Worm (Caenorhabditis elegans) whole organism, L4 larva: Measurements from ENCODE around the gene str-153.

Source experiments
- F10B5.3 ChIP-seq: sonication (generic microtip); optimal IDR thresholded peaks from 2 replicates; lab custom pipeline; 2016; ENCODE audit warnings: mild to moderate bottlenecking, missing genetic modification characterization, missing compliant biosample characterization
- ces-1 ChIP-seq: fragments of 150-350 bp; sonication (generic microtip); optimal IDR thresholded peaks from 4 replicates; lab custom pipeline; 2014; ENCODE audit warnings: missing biosample characterization, missing genetic modification reagents, missing genetic modification characterization
- dmd-8 ChIP-seq: fragments of 200-800 bp; sonication (Bioruptor generic); IDR thresholded peaks from 2 replicates; pipeline ENCODE4 v1.3.6; 2022; ENCODE audit warnings: missing genetic modification characterization, missing compliant biosample characterization
- nhr-102 ChIP-seq: sonication (generic microtip); optimal IDR thresholded peaks from 2 replicates; lab custom pipeline; 2016; ENCODE audit warnings: mild to moderate bottlenecking, missing genetic modification characterization, moderate library complexity, missing compliant biosample characterization
- nhr-77 ChIP-seq: fragments of 150-350 bp; optimal IDR thresholded peaks from 2 replicates; lab custom pipeline; 2014; ENCODE audit warnings: missing biosample characterization, missing genetic modification characterization
- set-16 ChIP-seq: fragments of 200-800 bp; sonication (Bioruptor generic); IDR thresholded peaks from 2 replicates; pipeline ENCODE4 v1.3.6; 2022; ENCODE audit warnings: missing genetic modification reagents, missing genetic modification characterization, missing compliant biosample characterization
- tra-1 ChIP-seq: fragments of 200-800 bp; sonication (Bioruptor generic); IDR thresholded peaks from 2 replicates; pipeline ENCODE4 v1.3.6; 2022; ENCODE audit warnings: missing genetic modification reagents, missing genetic modification characterization, missing compliant biosample characterization

- no peak for TF ChIP-seq F10B5.3 (tag; lab: Kevin White, UChicago)
- TF ChIP-seq nhr-77, result no peak
- no peak for TF ChIP-seq nhr-102 (tag; lab: Kevin White, UChicago)
- no peak for TF ChIP-seq set-16
- TF ChIP-seq ces-1 (GFP tag; lab: Kevin White, UChicago), result no peak
- TF ChIP-seq tra-1 (GFP tag; lab: Robert Waterston, UW), result no peak
- no peak for TF ChIP-seq dmd-8 (GFP tag; lab: Robert Waterston, UW)
Observed at ce11 chrIV:4917774-4918173, 16.4 kb upstream of the str-153 start, which contains the start of gene str-158.
